Fruit fly (Drosophila melanogaster): ENCODE data around the gene CG43149.

Gene CG43149

dm6 chr3L:54651-55050 lies at the start of gene CG43149:
Gene CG43149 (minus strand): TSS chr3L:54751.
- TF ChIP-seq ttk (optimal IDR thresholded peaks at IDR 0.05) (no peak), Sin3A (optimal IDR thresholded peaks at IDR 0.05) (no peak), h (optimal IDR thresholded peaks at IDR 0.05) (no peak), psq (optimal IDR thresholded peaks at IDR 0.05) (no peak), Myc (optimal IDR thresholded peaks at IDR 0.05) (no peak), insv (optimal IDR thresholded peaks at IDR 0.05) (no peak)

dm6 chr3L:104076-104475 lies 49.5 kb upstream of the CG43149 start:
- no peak for TF ChIP-seq h (optimal IDR thresholded peaks at IDR 0.05)
- TF ChIP-seq insv (optimal IDR thresholded peaks at IDR 0.05) = no peak
- TF ChIP-seq ttk (optimal IDR thresholded peaks at IDR 0.05) = no peak
- no peak for TF ChIP-seq Sin3A (optimal IDR thresholded peaks at IDR 0.05)
- no peak for TF ChIP-seq psq (optimal IDR thresholded peaks at IDR 0.05)
- no peak for TF ChIP-seq Myc (optimal IDR thresholded peaks at IDR 0.05)

- TF ChIP-seq ttk (optimal IDR thresholded peaks at IDR 0.05) (no peak), insv (optimal IDR thresholded peaks at IDR 0.05) (no peak)
Observed at dm6 chr3L:98275-98674, 43.7 kb upstream of the CG43149 start, which contains the start of gene CG12483. Gene CG12483 (minus strand): TSS chr3L:98375.

- TF ChIP-seq ttk (optimal IDR thresholded peaks at IDR 0.05) (no peak), insv (optimal IDR thresholded peaks at IDR 0.05) (no peak), Myc (optimal IDR thresholded peaks at IDR 0.05) (no peak), psq (optimal IDR thresholded peaks at IDR 0.05) (no peak), Sin3A (optimal IDR thresholded peaks at IDR 0.05) (no peak), h (optimal IDR thresholded peaks at IDR 0.05) (no peak)
Observed at dm6 chr3L:97823-98222, 43.3 kb upstream of the CG43149 start.

dm6 chr3L:95425-96139 lies 41.0 kb upstream of the CG43149 start:
- no peak for TF ChIP-seq insv (optimal IDR thresholded peaks at IDR 0.05)
- TF ChIP-seq psq (optimal IDR thresholded peaks at IDR 0.05) = no peak
- no peak for TF ChIP-seq ttk (optimal IDR thresholded peaks at IDR 0.05)
- TF ChIP-seq Sin3A (optimal IDR thresholded peaks at IDR 0.05) = no peak
- TF ChIP-seq h (optimal IDR thresholded peaks at IDR 0.05) = no peak
- no peak for TF ChIP-seq Myc (optimal IDR thresholded peaks at IDR 0.05)

- TF ChIP-seq ttk (optimal IDR thresholded peaks at IDR 0.05) (no peak), Myc (optimal IDR thresholded peaks at IDR 0.05) (no peak), insv (optimal IDR thresholded peaks at IDR 0.05) (no peak), psq (optimal IDR thresholded peaks at IDR 0.05) (no peak), Sin3A (optimal IDR thresholded peaks at IDR 0.05) (no peak), h (optimal IDR thresholded peaks at IDR 0.05) (no peak)
Observed at dm6 chr3L:94866-95265, 40.3 kb upstream of the CG43149 start.

dm6 chr3L:94062-94461 lies 39.5 kb upstream of the CG43149 start:
- no peak for TF ChIP-seq h (optimal IDR thresholded peaks at IDR 0.05)

dm6 chr3L:93562-93961 lies 39.0 kb upstream of the CG43149 start:
- TF ChIP-seq insv (optimal IDR thresholded peaks at IDR 0.05) = no peak
- TF ChIP-seq Sin3A (optimal IDR thresholded peaks at IDR 0.05) = no peak
- TF ChIP-seq Myc (optimal IDR thresholded peaks at IDR 0.05) = no peak
- TF ChIP-seq psq (optimal IDR thresholded peaks at IDR 0.05) = no peak

- TF ChIP-seq psq (optimal IDR thresholded peaks at IDR 0.05) (no peak), h (optimal IDR thresholded peaks at IDR 0.05) (no peak), insv (optimal IDR thresholded peaks at IDR 0.05) (no peak), Sin3A (optimal IDR thresholded peaks at IDR 0.05) (no peak), Myc (optimal IDR thresholded peaks at IDR 0.05) (no peak), ttk (optimal IDR thresholded peaks at IDR 0.05) (no peak)
Observed at dm6 chr3L:91933-92332, 37.4 kb upstream of the CG43149 start.

dm6 chr3L:90885-91284 lies 36.3 kb upstream of the CG43149 start:
- no peak for TF ChIP-seq Myc (optimal IDR thresholded peaks at IDR 0.05)
- TF ChIP-seq psq (optimal IDR thresholded peaks at IDR 0.05) = no peak
- no peak for TF ChIP-seq insv (optimal IDR thresholded peaks at IDR 0.05)
- TF ChIP-seq h (optimal IDR thresholded peaks at IDR 0.05) = no peak
- no peak for TF ChIP-seq Sin3A (optimal IDR thresholded peaks at IDR 0.05)
- TF ChIP-seq ttk (optimal IDR thresholded peaks at IDR 0.05) = no peak

- no peak for TF ChIP-seq Myc (optimal IDR thresholded peaks at IDR 0.05)
- TF ChIP-seq insv (optimal IDR thresholded peaks at IDR 0.05) = no peak
- no peak for TF ChIP-seq h (optimal IDR thresholded peaks at IDR 0.05)
- TF ChIP-seq Sin3A (optimal IDR thresholded peaks at IDR 0.05) = no peak
- TF ChIP-seq ttk (optimal IDR thresholded peaks at IDR 0.05) = no peak
Observed at dm6 chr3L:86937-87336, 32.4 kb upstream of the CG43149 start.

dm6 chr3L:85204-85811 lies 30.8 kb upstream of the CG43149 start:
- no peak for TF ChIP-seq h (optimal IDR thresholded peaks at IDR 0.05)

dm6 chr3L:82929-83328 lies 28.4 kb upstream of the CG43149 start:
- TF ChIP-seq insv (optimal IDR thresholded peaks at IDR 0.05) = no peak
- TF ChIP-seq Myc (optimal IDR thresholded peaks at IDR 0.05) = no peak
- no peak for TF ChIP-seq h (optimal IDR thresholded peaks at IDR 0.05)
- no peak for TF ChIP-seq psq (optimal IDR thresholded peaks at IDR 0.05)
- TF ChIP-seq Sin3A (optimal IDR thresholded peaks at IDR 0.05) = no peak
- TF ChIP-seq ttk (optimal IDR thresholded peaks at IDR 0.05) = no peak
